Worm (Caenorhabditis elegans) whole organism, L1 larva: ENCODE measurements around the gene M04C3.5.

Experiments
- aha-1 ChIP-seq: fragments of 150-350 bp; optimal IDR thresholded peaks from 2 replicates; lab custom pipeline; 2014; ENCODE audit warnings: missing biosample characterization, missing genetic modification characterization
- dpl-1 ChIP-seq, 3 experiments: fragments of 150-350 bp in 2 of 3; sonication (generic microtip) in 1 of 3; optimal IDR thresholded peaks; 2 replicates each; lab custom pipeline; 2014 to 2017; ENCODE audit warnings: missing biosample characterization in 3 of 3, missing genetic modification characterization in 3 of 3, missing genetic modification reagents in 3 of 3
- efl-1 ChIP-seq, 4 experiments: fragments of 150-350 bp; optimal IDR thresholded peaks in 3 of 4; peaks in 1 of 4; 1 replicate in 1 of 4; 2 replicates in 3 of 4; lab custom pipeline; 2014; ENCODE audit warnings: missing biosample characterization in 2 of 4, missing genetic modification characterization in 2 of 4, missing genetic modification reagents in 2 of 4
- egl-13 ChIP-seq: sonication (generic microtip); optimal IDR thresholded peaks from 2 replicates; lab custom pipeline; 2016; ENCODE audit warnings: missing genotype, missing genetic modification reagents, missing genetic modification characterization, missing compliant biosample characterization
- fkh-4 ChIP-seq: sonication (generic microtip); optimal IDR thresholded peaks from 2 replicates; lab custom pipeline; 2016; ENCODE audit warnings: missing compliant biosample characterization, missing genetic modification characterization, borderline replicate concordance
- grh-1 ChIP-seq: fragments of 200-800 bp; sonication (Bioruptor generic); IDR thresholded peaks from 2 replicates; pipeline ENCODE4 v1.3.6; 2022; ENCODE audit warnings: missing genetic modification reagents, missing genetic modification characterization, missing compliant biosample characterization
- lin-39 ChIP-seq: fragments of 150-350 bp; optimal IDR thresholded peaks from 2 replicates; lab custom pipeline; 2014; ENCODE audit warnings: missing biosample characterization, missing genetic modification reagents, missing genetic modification characterization
- lsy-2 ChIP-seq, 2 experiments: fragments of 150-350 bp; optimal IDR thresholded peaks; 2 replicates each; lab custom pipeline; 2014; ENCODE audit warnings: missing biosample characterization in 2 of 2, missing genetic modification characterization in 2 of 2
- nhr-19 ChIP-seq: fragments of 200-800 bp; sonication (Bioruptor generic); conservative IDR thresholded peaks from 2 replicates; pipeline ENCODE4 v1.3.6; 2022; ENCODE audit warnings: missing genetic modification characterization, missing compliant biosample characterization
- zag-1 ChIP-seq: fragments of 150-350 bp; optimal IDR thresholded peaks from 2 replicates; lab custom pipeline; 2014; ENCODE audit warnings: missing biosample characterization, missing genetic modification characterization

DNA sequence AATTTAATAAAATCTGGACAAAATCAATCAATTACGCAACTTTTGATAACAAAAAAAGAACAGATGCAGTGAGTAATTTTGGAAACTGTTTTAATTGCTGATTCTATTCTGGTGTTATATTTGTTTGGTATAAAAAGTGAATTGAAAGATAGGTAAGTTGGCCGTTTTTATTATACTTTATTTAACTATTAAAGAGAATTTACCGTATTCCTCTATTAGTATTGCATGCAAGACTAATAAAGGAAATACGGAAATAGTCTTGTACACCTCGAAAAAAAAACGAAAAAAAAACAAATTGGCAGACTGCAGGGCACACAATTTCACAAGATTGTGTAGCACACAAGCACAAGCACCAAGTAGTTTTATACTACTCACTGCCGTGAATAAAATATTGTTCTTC, 13.1 kb downstream of the M04C3.5 start, which contains the start of gene Y43F8B.25:
- TF ChIP-seq grh-1 (GFP tag; lab: Robert Waterston, UW) = no peak
- TF ChIP-seq lsy-2 (tag; optimal IDR thresholded peaks at IDR 0.05; lab: Kevin White, UChicago) = no peak
- no peak for TF ChIP-seq efl-1 (optimal IDR thresholded peaks at IDR 0.05; lab: Kevin White, UChicago)
- no peak for TF ChIP-seq efl-1 (GFP tag; optimal IDR thresholded peaks at IDR 0.05 in 1 of 2; lab: Kevin White, UChicago)
- no peak for TF ChIP-seq aha-1 (tag; lab: Kevin White, UChicago)
- TF ChIP-seq fkh-4 (tag; lab: Kevin White, UChicago) = no peak
- TF ChIP-seq zag-1 (tag; lab: Kevin White, UChicago) = no peak
- TF ChIP-seq nhr-19 (GFP tag; lab: Robert Waterston, UW) = no peak
- no peak for TF ChIP-seq lin-39
- no peak for TF ChIP-seq dpl-1 (GFP tag; optimal IDR thresholded peaks at IDR 0.05; lab: Kevin White, UChicago)
- TF ChIP-seq egl-13 (tag; lab: Kevin White, UChicago) = no peak
